Worm (Caenorhabditis elegans) whole organism, L3 larva: Measurements from ENCODE around the gene clec-130.

ENCODE experiments used
- R02D3.7 ChIP-seq: fragments of 150-350 bp; optimal IDR thresholded peaks from 2 replicates; lab custom pipeline; 2014; ENCODE audit warnings: missing biosample characterization, missing genetic modification characterization
- ZK546.5 ChIP-seq: sonication (generic microtip); optimal IDR thresholded peaks from 2 replicates; lab custom pipeline; 2017; ENCODE audit warnings: missing biosample characterization, missing genetic modification characterization
- aly-2 ChIP-seq: fragments of 150-350 bp; optimal IDR thresholded peaks from 2 replicates; lab custom pipeline; 2014; ENCODE audit warnings: missing biosample characterization, missing genetic modification characterization
- ama-1 ChIP-seq: fragments of 150-350 bp; optimal IDR thresholded peaks from 2 replicates; lab custom pipeline; 2018
- ceh-28 ChIP-seq: fragments of 150-350 bp; optimal IDR thresholded peaks from 2 replicates; lab custom pipeline; 2014; ENCODE audit warnings: missing biosample characterization, missing genetic modification reagents, missing genetic modification characterization
- ceh-82 ChIP-seq: fragments of 150-350 bp; optimal IDR thresholded peaks from 2 replicates; lab custom pipeline; 2014; ENCODE audit warnings: missing biosample characterization, missing genetic modification characterization
- ceh-9 ChIP-seq: sonication (generic microtip); optimal IDR thresholded peaks from 2 replicates; lab custom pipeline; 2018; ENCODE audit warnings: missing biosample characterization, missing genetic modification characterization
- daf-12 ChIP-seq: fragments of 150-350 bp; optimal IDR thresholded peaks from 2 replicates; lab custom pipeline; 2014; ENCODE audit warnings: missing biosample characterization, missing genetic modification reagents, missing genetic modification characterization
- egl-27 ChIP-seq: sonication (generic microtip); optimal IDR thresholded peaks from 4 replicates; lab custom pipeline; 2017; ENCODE audit warnings: missing biosample characterization, missing genetic modification reagents, missing genetic modification characterization
- egl-5 ChIP-seq: fragments of 150-350 bp; optimal IDR thresholded peaks from 2 replicates; lab custom pipeline; 2017; ENCODE audit warnings: missing biosample characterization, missing genetic modification reagents, missing genetic modification characterization, inconsistent platforms
- elt-1 ChIP-seq: fragments of 150-350 bp; optimal IDR thresholded peaks from 2 replicates; lab custom pipeline; 2014; ENCODE audit warnings: missing biosample characterization, missing genetic modification characterization
- elt-2 ChIP-seq: sonication (generic microtip); optimal IDR thresholded peaks from 2 replicates; lab custom pipeline; 2016; ENCODE audit warnings: missing genetic modification reagents, mild to moderate bottlenecking, missing genetic modification characterization, missing compliant biosample characterization
- elt-3 ChIP-seq, 3 experiments: fragments of 150-350 bp in 1 of 3; sonication (generic microtip) in 2 of 3; optimal IDR thresholded peaks; 2 replicates in 2 of 3; 4 replicates in 1 of 3; lab custom pipeline; 2014 to 2017; ENCODE audit warnings: missing biosample characterization in 3 of 3, missing genetic modification characterization in 3 of 3
- eor-1 ChIP-seq, 2 experiments: fragments of 150-350 bp; optimal IDR thresholded peaks; 2 replicates each; lab custom pipeline; 2014 to 2018; ENCODE audit warnings: missing biosample characterization in 2 of 2, missing genetic modification characterization in 2 of 2
- fkh-10 ChIP-seq: sonication (generic microtip); optimal IDR thresholded peaks from 2 replicates; lab custom pipeline; 2017; ENCODE audit warnings: missing biosample characterization, missing genetic modification reagents, missing genetic modification characterization
- fkh-2 ChIP-seq: fragments of 150-350 bp; optimal IDR thresholded peaks from 2 replicates; lab custom pipeline; 2014; ENCODE audit warnings: missing biosample characterization, missing genetic modification reagents, missing genetic modification characterization
- fos-1 ChIP-seq: fragments of 150-350 bp; optimal IDR thresholded peaks from 2 replicates; lab custom pipeline; 2014; ENCODE audit warnings: missing biosample characterization, missing genetic modification characterization
- hmg-11 ChIP-seq: sonication (generic microtip); optimal IDR thresholded peaks from 2 replicates; lab custom pipeline; 2016; ENCODE audit warnings: missing genetic modification characterization, missing compliant biosample characterization
- jun-1 ChIP-seq: fragments of 150-350 bp; optimal IDR thresholded peaks from 2 replicates; lab custom pipeline; 2014; ENCODE audit warnings: missing biosample characterization, missing genetic modification reagents, missing genetic modification characterization
- lin-15B ChIP-seq: fragments of 150-350 bp; optimal IDR thresholded peaks from 2 replicates; lab custom pipeline; 2014; ENCODE audit warnings: missing biosample characterization, missing genetic modification characterization
- lin-39 ChIP-seq: fragments of 150-350 bp; optimal IDR thresholded peaks from 2 replicates; lab custom pipeline; 2018; ENCODE audit warnings: missing biosample characterization, missing genetic modification reagents, missing genetic modification characterization
- lsy-12 ChIP-seq: sonication (generic microtip); optimal IDR thresholded peaks from 2 replicates; lab custom pipeline; 2016; ENCODE audit warnings: mild to moderate bottlenecking, missing genetic modification characterization, missing compliant biosample characterization
- mdl-1 ChIP-seq: fragments of 150-350 bp; optimal IDR thresholded peaks from 2 replicates; lab custom pipeline; 2014; ENCODE audit warnings: missing biosample characterization, missing genetic modification characterization
- mml-1 ChIP-seq: fragments of 150-350 bp; sonication (generic microtip); optimal IDR thresholded peaks from 3 replicates; lab custom pipeline; 2014; ENCODE audit warnings: missing biosample characterization, missing genetic modification characterization
- nfya-1 ChIP-seq: sonication (generic microtip); optimal IDR thresholded peaks from 2 replicates; lab custom pipeline; 2017; ENCODE audit warnings: missing genetic modification characterization, mild to moderate bottlenecking, missing compliant biosample characterization, antibody characterized with exemption, moderate library complexity; ENCODE audit not compliant: insufficient read depth
- nhr-11 ChIP-seq: fragments of 150-350 bp; optimal IDR thresholded peaks from 2 replicates; lab custom pipeline; 2014; ENCODE audit warnings: missing biosample characterization, missing genetic modification characterization
- nhr-12 ChIP-seq: fragments of 150-350 bp; optimal IDR thresholded peaks from 2 replicates; lab custom pipeline; 2014; ENCODE audit warnings: missing biosample characterization, missing genetic modification characterization
- nhr-23 ChIP-seq: fragments of 150-350 bp; optimal IDR thresholded peaks from 2 replicates; lab custom pipeline; 2014; ENCODE audit warnings: missing biosample characterization, missing genetic modification reagents, missing genetic modification characterization
- nhr-237 ChIP-seq: fragments of 150-350 bp; optimal IDR thresholded peaks from 2 replicates; lab custom pipeline; 2014; ENCODE audit warnings: missing biosample characterization, missing genetic modification characterization
- nhr-25 ChIP-seq: sonication (generic microtip); optimal IDR thresholded peaks from 2 replicates; lab custom pipeline; 2017; ENCODE audit warnings: missing biosample characterization, missing genetic modification characterization
- nhr-28 ChIP-seq: fragments of 150-350 bp; optimal IDR thresholded peaks from 2 replicates; lab custom pipeline; 2014; ENCODE audit warnings: missing biosample characterization, missing genetic modification characterization
- nhr-43 ChIP-seq: sonication (generic microtip); optimal IDR thresholded peaks from 2 replicates; lab custom pipeline; 2016; ENCODE audit warnings: mild to moderate bottlenecking, missing genetic modification characterization, missing compliant biosample characterization; ENCODE audit not compliant: poor library complexity, severe bottlenecking
- nhr-67 ChIP-seq: fragments of 150-350 bp; optimal IDR thresholded peaks from 2 replicates; lab custom pipeline; 2014; ENCODE audit warnings: missing biosample characterization, missing genetic modification characterization
- nhr-76 ChIP-seq: fragments of 150-350 bp; sonication (generic microtip); optimal IDR thresholded peaks from 5 replicates; lab custom pipeline; 2014; ENCODE audit warnings: missing biosample characterization, missing genetic modification characterization
- nhr-77 ChIP-seq: fragments of 150-350 bp; optimal IDR thresholded peaks from 2 replicates; lab custom pipeline; 2014; ENCODE audit warnings: missing biosample characterization, missing genetic modification characterization
- pha-4 ChIP-seq: fragments of 150-350 bp; optimal IDR thresholded peaks from 2 replicates; lab custom pipeline; 2014; ENCODE audit warnings: missing biosample characterization, missing genetic modification reagents, missing genetic modification characterization
- pqm-1 ChIP-seq: fragments of 150-350 bp; optimal IDR thresholded peaks from 2 replicates; lab custom pipeline; 2017; ENCODE audit warnings: missing biosample characterization, missing genetic modification characterization, inconsistent platforms
- sea-2 ChIP-seq: fragments of 150-350 bp; sonication (generic microtip); optimal IDR thresholded peaks from 4 replicates; lab custom pipeline; 2014; ENCODE audit warnings: missing biosample characterization, missing genetic modification reagents, missing genetic modification characterization
- skn-1 ChIP-seq: fragments of 150-350 bp; optimal IDR thresholded peaks from 2 replicates; lab custom pipeline; 2014; ENCODE audit warnings: missing biosample characterization, missing genetic modification characterization
- snpc-4 ChIP-seq: fragments of 150-350 bp; optimal IDR thresholded peaks from 2 replicates; lab custom pipeline; 2014; ENCODE audit warnings: missing biosample characterization, missing genetic modification characterization
- tbx-2 ChIP-seq: sonication (generic microtip); optimal IDR thresholded peaks from 2 replicates; lab custom pipeline; 2016; ENCODE audit warnings: mild to moderate bottlenecking, missing genetic modification characterization, missing compliant biosample characterization
- unc-39 ChIP-seq: sonication (generic microtip); optimal IDR thresholded peaks from 4 replicates; lab custom pipeline; 2017; ENCODE audit warnings: missing biosample characterization, missing genetic modification characterization
- unc-62 ChIP-seq: fragments of 150-350 bp; sonication (generic microtip); optimal IDR thresholded peaks from 4 replicates; lab custom pipeline; 2014; ENCODE audit warnings: missing biosample characterization, missing genetic modification reagents, missing genetic modification characterization
- zag-1 ChIP-seq: fragments of 150-350 bp; optimal IDR thresholded peaks from 2 replicates; lab custom pipeline; 2014; ENCODE audit warnings: missing biosample characterization, missing genetic modification characterization
- ztf-11 ChIP-seq: fragments of 150-350 bp; optimal IDR thresholded peaks from 2 replicates; lab custom pipeline; 2014; ENCODE audit warnings: missing biosample characterization, missing genetic modification characterization

The clec-130 gene

ce11 chrII:3528256-3528655 is 45.1 kb upstream of the clec-130 start, which contains the start of gene ncs-6:
ncs-6 (minus strand) TSS chrII:3528516.
- TF ChIP-seq ama-1 (lab: Kevin White, UChicago), result no peak
- no peak for TF ChIP-seq lin-39
- TF ChIP-seq unc-62 (GFP tag; lab: Kevin White, UChicago), result no peak
- TF ChIP-seq nhr-237 (tag; lab: Kevin White, UChicago), result no peak
- no peak for TF ChIP-seq pqm-1 (tag; lab: Kevin White, UChicago)
- TF ChIP-seq ZK546.5 (tag; lab: Kevin White, UChicago), result no peak
- TF ChIP-seq zag-1 (tag; lab: Kevin White, UChicago), result no peak
- TF ChIP-seq lsy-12, result no peak
- no peak for TF ChIP-seq elt-1
- no peak for TF ChIP-seq ceh-82 (tag; lab: Kevin White, UChicago)
- no peak for TF ChIP-seq nhr-67 (tag; lab: Kevin White, UChicago)
- no peak for TF ChIP-seq nhr-28 (tag; lab: Kevin White, UChicago)
- TF ChIP-seq skn-1 (tag; lab: Kevin White, UChicago), result no peak
- no peak for TF ChIP-seq egl-5 (tag; lab: Kevin White, UChicago)
- no peak for TF ChIP-seq egl-27 (tag; lab: Kevin White, UChicago)
- no peak for TF ChIP-seq nhr-76 (tag; lab: Kevin White, UChicago)
- TF ChIP-seq hmg-11, result no peak

- TF ChIP-seq fkh-10 (GFP tag; lab: Kevin White, UChicago), result no peak
Observed at ce11 chrII:3540151-3540550, 33.2 kb upstream of the clec-130 start.

- no peak for TF ChIP-seq skn-1 (tag; lab: Kevin White, UChicago)
- no peak for TF ChIP-seq ceh-9 (tag; lab: Kevin White, UChicago)
Observed at ce11 chrII:3546381-3546931, 26.9 kb upstream of the clec-130 start, which contains the start of gene apd-3. apd-3 (minus strand) TSS chrII:3546431.

- no peak for TF ChIP-seq fos-1 (tag; lab: Kevin White, UChicago)
- no peak for TF ChIP-seq fkh-10 (GFP tag; lab: Kevin White, UChicago)
- no peak for TF ChIP-seq nhr-28 (tag; lab: Kevin White, UChicago)
- TF ChIP-seq nhr-77 (tag; lab: Kevin White, UChicago), result no peak
- peak; percentile 81 for TF ChIP-seq lin-15B (tag; lab: Kevin White, UChicago)
- TF ChIP-seq tbx-2 (tag; lab: Kevin White, UChicago), result no peak
- TF ChIP-seq skn-1 (tag; lab: Kevin White, UChicago), result peak; percentile 6
- no peak for TF ChIP-seq ztf-11 (tag; lab: Kevin White, UChicago)
- no peak for TF ChIP-seq ZK546.5 (tag; lab: Kevin White, UChicago)
- TF ChIP-seq nhr-12 (tag; lab: Kevin White, UChicago), result no peak
- TF ChIP-seq ceh-82 (tag; lab: Kevin White, UChicago), result no peak
- no peak for TF ChIP-seq unc-62 (GFP tag; lab: Kevin White, UChicago)
- no peak for TF ChIP-seq elt-2 (tag; lab: Kevin White, UChicago)
- TF ChIP-seq sea-2 (GFP tag; lab: Kevin White, UChicago), result no peak
- TF ChIP-seq egl-27 (tag; lab: Kevin White, UChicago), result no peak
- TF ChIP-seq daf-12 (tag; lab: Kevin White, UChicago), result no peak
- no peak for TF ChIP-seq fkh-2 (tag; lab: Kevin White, UChicago)
- TF ChIP-seq nhr-43 (tag; lab: Kevin White, UChicago), result no peak
- TF ChIP-seq mdl-1 (tag; lab: Kevin White, UChicago), result no peak
- TF ChIP-seq R02D3.7 (tag; lab: Kevin White, UChicago), result no peak
- TF ChIP-seq pqm-1 (tag; lab: Kevin White, UChicago), result no peak
- peak; percentile 29 for TF ChIP-seq nhr-23 (tag; lab: Kevin White, UChicago)
- TF ChIP-seq nfya-1 (tag; lab: Kevin White, UChicago), result peak; percentile 70
- TF ChIP-seq nhr-76 (tag; lab: Kevin White, UChicago), result no peak
- TF ChIP-seq nhr-11, result no peak
- no peak for TF ChIP-seq mml-1 (tag; lab: Kevin White, UChicago)
- TF ChIP-seq ama-1 (lab: Kevin White, UChicago), result no peak
- TF ChIP-seq unc-39 (tag; lab: Kevin White, UChicago), result no peak
- TF ChIP-seq ceh-9 (tag; lab: Kevin White, UChicago), result no peak
- no peak for TF ChIP-seq nhr-25 (tag; lab: Kevin White, UChicago)
- peak; percentile 81 for TF ChIP-seq hmg-11
- TF ChIP-seq zag-1 (tag; lab: Kevin White, UChicago), result no peak
- TF ChIP-seq jun-1 (tag; lab: Kevin White, UChicago), result no peak
- no peak for TF ChIP-seq pha-4
- TF ChIP-seq snpc-4 (tag; lab: Kevin White, UChicago), result no peak
- TF ChIP-seq elt-1, result peak; percentile 23
- no peak for TF ChIP-seq nhr-237 (tag; lab: Kevin White, UChicago)
- no peak for TF ChIP-seq lsy-12
- no peak for TF ChIP-seq ceh-28 (tag; lab: Kevin White, UChicago)
- no peak for TF ChIP-seq elt-3 (tag; optimal IDR thresholded peaks at IDR 0.05; lab: Kevin White, UChicago)
- TF ChIP-seq eor-1 (tag; optimal IDR thresholded peaks at IDR 0.05; lab: Kevin White, UChicago), result no peak
- no peak for TF ChIP-seq aly-2 (tag; lab: Kevin White, UChicago)
- no peak for TF ChIP-seq nhr-67 (tag; lab: Kevin White, UChicago)
- TF ChIP-seq egl-5 (tag; lab: Kevin White, UChicago), result no peak
Observed at ce11 chrII:3547282-3547681, 26.1 kb upstream of the clec-130 start.
